Fruit fly (Drosophila melanogaster): ENCODE measurements around the gene Mulk.

Mulk gene

dm6 chr2L:10306518-10307260 is 36.8 kb downstream of the Mulk start, which contains the start of the genes CG5390 and CG4968 (continued):
- TF ChIP-seq CG13296 (GFP tag; optimal IDR thresholded peaks at IDR 0.05), result peak; percentile 82
- peak; percentile 72; the same call in 2 of the 3 replicates for TF ChIP-seq CG11695 (GFP tag; IDR thresholded peaks at IDR 0.05)
- peak; percentile 56 for TF ChIP-seq CG3407 (GFP tag; optimal IDR thresholded peaks at IDR 0.05)
- TF ChIP-seq Deaf1 (tag; optimal IDR thresholded peaks at IDR 0.05), result no peak
- TF ChIP-seq chn (GFP tag; optimal IDR thresholded peaks at IDR 0.05), result peak; percentile 1
- peak; percentile 28; the same call in 1 of the 2 replicates for TF ChIP-seq CG14441 (GFP tag; IDR thresholded peaks at IDR 0.05)
- peak; percentile 86 for TF ChIP-seq Drgx (GFP tag; IDR thresholded peaks at IDR 0.05)
- TF ChIP-seq sqz (GFP tag; optimal IDR thresholded peaks at IDR 0.05), result peak; percentile 43
- peak; percentile 19 for TF ChIP-seq cato (GFP tag; optimal IDR thresholded peaks at IDR 0.05; ENCODE audit: borderline replicate concordance)
- peak; percentile 65 for TF ChIP-seq sob (GFP tag; IDR thresholded peaks at IDR 0.05)
- no peak for TF ChIP-seq ham (GFP tag; IDR thresholded peaks at IDR 0.05)
- no peak for TF ChIP-seq CG16863 (GFP tag; optimal IDR thresholded peaks at IDR 0.05)
- peak in 1 of 2 experiments; percentile 74 for TF ChIP-seq bsh (GFP tag; optimal IDR thresholded peaks at IDR 0.05)
- TF ChIP-seq Atf-2 (GFP tag; optimal IDR thresholded peaks at IDR 0.05), result no peak
- no peak for TF ChIP-seq CG9817 (tag; optimal IDR thresholded peaks at IDR 0.05)
- TF ChIP-seq prd (optimal IDR thresholded peaks at IDR 0.05), result no peak
- no peak for TF ChIP-seq prd (GFP tag; IDR thresholded peaks at IDR 0.05)
- TF ChIP-seq tio (GFP tag; optimal IDR thresholded peaks at IDR 0.05), result peak; percentile 22
- TF ChIP-seq bigmax (GFP tag; optimal IDR thresholded peaks at IDR 0.05), result no peak
- TF ChIP-seq Nf-YC (tag; optimal IDR thresholded peaks at IDR 0.05), result peak; percentile 78
- peak; percentile 33 for TF ChIP-seq gfzf (GFP tag; optimal IDR thresholded peaks at IDR 0.05)
- TF ChIP-seq BtbVII (GFP tag; optimal IDR thresholded peaks at IDR 0.05), result peak; percentile 76
- no peak for TF ChIP-seq CG5180 (GFP tag; optimal IDR thresholded peaks at IDR 0.05)
- TF ChIP-seq CG13624 (GFP tag; optimal IDR thresholded peaks at IDR 0.05), result peak; percentile 43
- TF ChIP-seq CG17361 (GFP tag; IDR thresholded peaks at IDR 0.05), result peak; percentile 62; the same call in 2 of the 3 replicates
- TF ChIP-seq gcm2 (GFP tag; optimal IDR thresholded peaks at IDR 0.05), result peak; percentile 20
- no peak for TF ChIP-seq sna (GFP tag; IDR thresholded peaks at IDR 0.05; ENCODE audit: partially characterized antibody)
- TF ChIP-seq CG8478 (optimal IDR thresholded peaks at IDR 0.05), result no peak
- TF ChIP-seq CG9876 (GFP tag; optimal IDR thresholded peaks at IDR 0.05), result no peak
- peak; percentile 63 for TF ChIP-seq Ada2b (GFP tag; IDR thresholded peaks at IDR 0.05)
- peak; percentile 56 for TF ChIP-seq CrebB (tag; optimal IDR thresholded peaks at IDR 0.05)
- TF ChIP-seq stc (GFP tag; IDR thresholded peaks at IDR 0.05), result peak; percentile 53; the same call in 1 of the 2 replicates
- TF ChIP-seq bbx (GFP tag; IDR thresholded peaks at IDR 0.05; ENCODE audit: partially characterized antibody), result peak; percentile 72
- TF ChIP-seq Sox100B (GFP tag; optimal IDR thresholded peaks at IDR 0.05), result peak; percentile 65
- TF ChIP-seq ro (GFP tag; IDR thresholded peaks at IDR 0.05), result no peak
- no peak for TF ChIP-seq TFAM (GFP tag; optimal IDR thresholded peaks at IDR 0.05)
- TF ChIP-seq CG1602 (GFP tag; optimal IDR thresholded peaks at IDR 0.05), result peak; percentile 8
- peak; percentile 74 for TF ChIP-seq zf30C (GFP tag; optimal IDR thresholded peaks at IDR 0.05)
- TF ChIP-seq Aef1 (GFP tag; IDR thresholded peaks at IDR 0.05), result peak; percentile 38; the same call in 1 of the 3 replicates
- peak; percentile 87 for TF ChIP-seq Med (GFP tag)
- peak; percentile 38 for TF ChIP-seq ewg (GFP tag; optimal IDR thresholded peaks at IDR 0.05)
- TF ChIP-seq CG13424 (tag; optimal IDR thresholded peaks at IDR 0.05), result peak; percentile 82
- TF ChIP-seq CG31441 (GFP tag; IDR thresholded peaks at IDR 0.05), result peak; percentile 80; the same call in 1 of the 2 replicates
- peak; percentile 76 for TF ChIP-seq Sry-δ (GFP tag; optimal IDR thresholded peaks at IDR 0.05)
- TF ChIP-seq CG31224 (GFP tag; IDR thresholded peaks at IDR 0.05), result peak; percentile 45; the same call in 1 of the 2 replicates
- TF ChIP-seq Scr (GFP tag; IDR thresholded peaks at IDR 0.05; ENCODE audit: partially characterized antibody), result peak; percentile 35; the same call in 1 of the 2 replicates
- peak; percentile 83 for TF ChIP-seq Fer1 (GFP tag; optimal IDR thresholded peaks at IDR 0.05)
- TF ChIP-seq Ravus (GFP tag; IDR thresholded peaks at IDR 0.05), result no peak
- no peak for TF ChIP-seq abd-A (tag; optimal IDR thresholded peaks at IDR 0.05)

Data from whole organism, embryonic.